Fruit fly (Drosophila melanogaster): ENCODE data around the gene GNBP2.

DNA sequence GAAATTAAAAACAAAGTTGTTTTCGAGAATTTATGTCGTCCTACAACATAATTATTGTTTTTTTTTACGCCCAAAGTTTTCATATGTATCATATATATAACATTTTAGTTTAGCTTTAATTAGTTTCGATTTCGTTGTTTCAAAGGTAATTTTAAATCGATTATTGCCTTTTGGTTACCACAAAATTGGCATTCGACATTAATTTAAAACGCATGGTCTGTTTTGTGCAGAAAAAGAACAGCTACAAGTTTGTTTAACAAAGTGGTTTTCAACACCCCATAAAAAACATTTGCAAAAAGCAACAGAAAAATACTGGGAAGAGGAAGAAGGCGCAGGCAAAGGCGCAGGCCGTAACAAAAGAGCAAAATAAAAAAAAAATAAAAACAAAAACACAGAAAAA is 36.7 kb downstream of the GNBP2 start:
- no peak for TF ChIP-seq Hr78 (GFP tag; optimal IDR thresholded peaks at IDR 0.05)
- TF ChIP-seq fru (GFP tag; optimal IDR thresholded peaks at IDR 0.05): no peak
- TF ChIP-seq N (GFP tag; optimal IDR thresholded peaks at IDR 0.05): no peak
- no peak for TF ChIP-seq CrebA (GFP tag; optimal IDR thresholded peaks at IDR 0.05; ENCODE audit: borderline replicate concordance)
- TF ChIP-seq CG32264 (GFP tag; optimal IDR thresholded peaks at IDR 0.05): no peak
- TF ChIP-seq usp (GFP tag; optimal IDR thresholded peaks at IDR 0.05): no peak
- no peak for TF ChIP-seq Dfd (GFP tag; optimal IDR thresholded peaks at IDR 0.05)
- TF ChIP-seq CG9705 (GFP tag; optimal IDR thresholded peaks at IDR 0.05): no peak
- TF ChIP-seq dsf (GFP tag; optimal IDR thresholded peaks at IDR 0.05; ENCODE audit: borderline replicate concordance): no peak
- no peak for TF ChIP-seq Myc (optimal IDR thresholded peaks at IDR 0.05)
- no peak for TF ChIP-seq sage (GFP tag; optimal IDR thresholded peaks at IDR 0.05)
- TF ChIP-seq br (GFP tag; optimal IDR thresholded peaks at IDR 0.05): no peak
